Fruit fly (Drosophila melanogaster) whole organism, embryonic: ENCODE results near the gene CG31029.
A peak's percentile ranks its signal among the peaks of the same experiment; 100 is the strongest.

ENCODE experiments used
- Abd-B ChIP-seq: fragments of 200-800 bp; sonication (Bioruptor generic); optimal IDR thresholded peaks from 2 replicates; lab custom pipeline; 2018; ENCODE audit warnings: missing biosample characterization, mild to moderate bottlenecking, missing genetic modification characterization, moderate library complexity
- Asciz ChIP-seq: fragments of 200-800 bp; sonication (Bioruptor generic); optimal IDR thresholded peaks from 2 replicates; lab custom pipeline; 2017; ENCODE audit warnings: missing biosample characterization, mild to moderate bottlenecking, missing genetic modification characterization, missing genetic modification reagents
- CG10147 ChIP-seq: fragments of 200-800 bp; sonication (Bioruptor generic); optimal IDR thresholded peaks from 2 replicates; lab custom pipeline; 2019; ENCODE audit warnings: missing biosample characterization, mild to moderate bottlenecking, missing genetic modification characterization, moderate library complexity
- CG10274 ChIP-seq: fragments of 200-800 bp; sonication (Bioruptor generic); optimal IDR thresholded peaks from 3 replicates; lab custom pipeline; 2017; ENCODE audit warnings: missing biosample characterization, mild to moderate bottlenecking, missing genetic modification characterization
- CG10543 ChIP-seq: fragments of 200-800 bp; sonication (Bioruptor generic); optimal IDR thresholded peaks from 3 replicates; lab custom pipeline; 2017; ENCODE audit warnings: missing biosample characterization, mild to moderate bottlenecking, missing genetic modification characterization, moderate library complexity
- CG11504 ChIP-seq: fragments of 200-800 bp; sonication (Bioruptor generic); optimal IDR thresholded peaks from 3 replicates; lab custom pipeline; 2019; ENCODE audit warnings: missing biosample characterization, mild to moderate bottlenecking, missing genetic modification characterization, moderate library complexity
- CG13775 ChIP-seq: fragments of 200-800 bp; sonication (Bioruptor generic); optimal IDR thresholded peaks from 3 replicates; lab custom pipeline; 2017; ENCODE audit warnings: missing biosample characterization, mild to moderate bottlenecking, missing genetic modification characterization
- CG14050 ChIP-seq: fragments of 200-800 bp; sonication (Bioruptor generic); IDR thresholded peaks from 3 replicates; pipeline ENCODE4 v1.3.6; 2022; ENCODE audit warnings: missing biosample characterization, missing genetic modification characterization
- CG14667 ChIP-seq: fragments of 200-800 bp; sonication (Bioruptor generic); IDR thresholded peaks from 2 replicates; pipeline ENCODE4 v1.3.6; 2022; ENCODE audit warnings: missing biosample characterization, missing genetic modification characterization
- CG1529 ChIP-seq: fragments of 200-800 bp; sonication (Bioruptor generic); optimal IDR thresholded peaks from 3 replicates; lab custom pipeline; 2018; ENCODE audit warnings: missing biosample characterization, missing genetic modification characterization
- CG1602 ChIP-seq: fragments of 200-800 bp; sonication (Bioruptor generic); optimal IDR thresholded peaks from 3 replicates; lab custom pipeline; 2016; ENCODE audit warnings: missing biosample characterization, missing genetic modification characterization
- CG30431 ChIP-seq: fragments of 200-800 bp; sonication (Bioruptor generic); optimal IDR thresholded peaks from 2 replicates; lab custom pipeline; 2017; ENCODE audit warnings: missing biosample characterization, missing genetic modification characterization
- CG31388 ChIP-seq: fragments of 200-800 bp; sonication (Bioruptor generic); optimal IDR thresholded peaks from 2 replicates; lab custom pipeline; 2016; ENCODE audit warnings: missing biosample characterization, missing genetic modification characterization
- CG32767 ChIP-seq: fragments of 200-800 bp; sonication (Bioruptor generic); IDR thresholded peaks from 2 replicates; pipeline ENCODE4 v1.3.6; 2022; ENCODE audit warnings: missing biosample characterization, missing genetic modification characterization
- CG5245 ChIP-seq: fragments of 200-800 bp; sonication (Bioruptor generic); optimal IDR thresholded peaks from 3 replicates; lab custom pipeline; 2016; ENCODE audit warnings: missing biosample characterization, missing genetic modification characterization
- CG6254 ChIP-seq: fragments of 200-800 bp; sonication (Bioruptor generic); optimal IDR thresholded peaks from 3 replicates; lab custom pipeline; 2017; ENCODE audit warnings: mild to moderate bottlenecking, missing biosample characterization, missing genetic modification reagents, missing genetic modification characterization
- CG7745 ChIP-seq: fragments of 200-800 bp; sonication (Bioruptor generic); optimal IDR thresholded peaks from 2 replicates; lab custom pipeline; 2018; ENCODE audit warnings: missing biosample characterization, mild to moderate bottlenecking, missing genetic modification characterization, moderate library complexity
- CG7987 ChIP-seq: fragments of 200-800 bp; sonication (Bioruptor generic); optimal IDR thresholded peaks from 2 replicates; lab custom pipeline; 2018; ENCODE audit warnings: missing biosample characterization, mild to moderate bottlenecking, missing genetic modification characterization, moderate library complexity
- Gug ChIP-seq: fragments of 200-800 bp; sonication (Bioruptor generic); IDR thresholded peaks from 4 replicates; pipeline ENCODE4 v1.3.6; 2022; ENCODE audit warnings: missing biosample characterization, missing genetic modification characterization
- HLH3B ChIP-seq: fragments of 200-800 bp; sonication (Bioruptor generic); IDR thresholded peaks from 2 replicates; pipeline ENCODE4 v1.3.6; 2022; ENCODE audit warnings: missing biosample characterization, missing genetic modification characterization
- HLH4C ChIP-seq: fragments of 200-800 bp; sonication (Bioruptor generic); IDR thresholded peaks from 3 replicates; pipeline ENCODE4 v1.3.6; 2022; ENCODE audit warnings: missing biosample characterization, missing genetic modification characterization; ENCODE audit not compliant: partially characterized antibody
- HLH54F ChIP-seq: fragments of 200-800 bp; sonication (Bioruptor generic); optimal IDR thresholded peaks from 3 replicates; lab custom pipeline; 2016; ENCODE audit warnings: missing biosample characterization, missing genetic modification characterization
- Hmx ChIP-seq: fragments of 200-800 bp; sonication (Bioruptor generic); optimal IDR thresholded peaks from 2 replicates; lab custom pipeline; 2016; ENCODE audit warnings: missing biosample characterization, missing genetic modification characterization
- Stat92E ChIP-seq, 3 experiments: fragments of >200 bp in 2 of 3; fragments of 200-800 bp in 1 of 3; sonication (Bioruptor generic) in 1 of 3; optimal IDR thresholded peaks; 2 replicates each; lab custom pipeline; 2017 to 2019; ENCODE audit warnings: missing biosample characterization in 3 of 3, missing genetic modification characterization in 3 of 3, mild to moderate bottlenecking in 1 of 3, moderate library complexity in 1 of 3
- Trl ChIP-seq, 3 experiments: fragments of >200 bp in 2 of 3; fragments of 200-800 bp in 1 of 3; sonication (Bioruptor generic) in 1 of 3; optimal IDR thresholded peaks; 2 replicates in 1 of 3; 3 replicates in 2 of 3; lab custom pipeline; 2016 to 2017; ENCODE audit warnings: missing biosample characterization in 1 of 3, missing genetic modification characterization in 1 of 3
- Xrp1 ChIP-seq: fragments of 200-800 bp; sonication (Bioruptor generic); IDR thresholded peaks from 2 replicates; pipeline ENCODE4 v1.3.6; 2022; ENCODE audit warnings: missing biosample characterization, missing genetic modification characterization
- az2 ChIP-seq: fragments of 200-800 bp; sonication (Bioruptor generic); optimal IDR thresholded peaks from 3 replicates; lab custom pipeline; 2016; ENCODE audit warnings: missing biosample characterization, missing genetic modification characterization
- cato ChIP-seq: fragments of 200-800 bp; sonication (Bioruptor generic); optimal IDR thresholded peaks from 2 replicates; lab custom pipeline; 2016; ENCODE audit warnings: missing biosample characterization, missing genetic modification characterization, borderline replicate concordance
- corto ChIP-seq: fragments of 200-800 bp; sonication (Bioruptor generic); optimal IDR thresholded peaks from 2 replicates; lab custom pipeline; 2016; ENCODE audit warnings: missing biosample characterization, mild to moderate bottlenecking, missing genetic modification characterization, moderate library complexity
- dm ChIP-seq: fragments of 200-800 bp; sonication (Bioruptor generic); optimal IDR thresholded peaks from 3 replicates; lab custom pipeline; 2016; ENCODE audit warnings: missing biosample characterization, missing genetic modification characterization
- dmrt11E ChIP-seq: fragments of 200-800 bp; sonication (Bioruptor generic); optimal IDR thresholded peaks from 3 replicates; lab custom pipeline; 2018; ENCODE audit warnings: missing biosample characterization, mild to moderate bottlenecking, missing genetic modification characterization, moderate library complexity
- esg ChIP-seq: fragments of 200-800 bp; sonication (Bioruptor generic); conservative IDR thresholded peaks from 2 replicates; pipeline ENCODE4 v1.3.6; 2022; ENCODE audit warnings: missing biosample characterization, missing genetic modification characterization
- fd96Cb ChIP-seq: fragments of 200-800 bp; sonication (Bioruptor generic); optimal IDR thresholded peaks from 2 replicates; lab custom pipeline; 2018; ENCODE audit warnings: missing biosample characterization, mild to moderate bottlenecking, missing genetic modification characterization, moderate library complexity
- gsb-n ChIP-seq: fragments of 200-800 bp; sonication (Bioruptor generic); optimal IDR thresholded peaks from 3 replicates; lab custom pipeline; 2018; ENCODE audit warnings: missing biosample characterization, mild to moderate bottlenecking, missing genetic modification characterization
- hb ChIP-seq: fragments of 200-800 bp; sonication (Bioruptor generic); IDR thresholded peaks from 3 replicates; pipeline ENCODE4 v1.3.6; 2022; ENCODE audit warnings: missing biosample characterization, missing genetic modification characterization; ENCODE audit not compliant: partially characterized antibody
- lola ChIP-seq, 3 experiments: fragments of >200 bp in 2 of 3; fragments of 200-800 bp in 1 of 3; sonication (Bioruptor generic) in 1 of 3; optimal IDR thresholded peaks; 2 replicates each; lab custom pipeline; 2017 to 2019; ENCODE audit warnings: missing biosample characterization in 3 of 3, missing genetic modification characterization in 3 of 3, mild to moderate bottlenecking in 1 of 3, moderate library complexity in 1 of 3
- lov ChIP-seq, 2 experiments: fragments of 200-800 bp in 1 of 2; fragments of >200 bp in 1 of 2; sonication (Bioruptor generic) in 1 of 2; IDR thresholded peaks in 1 of 2; optimal IDR thresholded peaks in 1 of 2; 2 replicates in 1 of 2; 3 replicates in 1 of 2; pipeline versions ENCODE4 v1.3.6 to Lab custom; 2017 to 2022; ENCODE audit warnings: missing biosample characterization in 1 of 2, missing genetic modification characterization in 1 of 2
- mld ChIP-seq: fragments of 200-800 bp; sonication (Bioruptor generic); IDR thresholded peaks from 3 replicates; pipeline ENCODE4 v1.3.6; 2022; ENCODE audit warnings: missing biosample characterization, missing genetic modification characterization; ENCODE audit not compliant: partially characterized antibody
- nom ChIP-seq: fragments of 200-800 bp; sonication (Bioruptor generic); optimal IDR thresholded peaks from 2 replicates; lab custom pipeline; 2017; ENCODE audit warnings: missing biosample characterization, missing genetic modification characterization, mild to moderate bottlenecking, moderate library complexity, missing genetic modification reagents
- org-1 ChIP-seq: fragments of 200-800 bp; sonication (Bioruptor generic); optimal IDR thresholded peaks from 2 replicates; lab custom pipeline; 2017; ENCODE audit warnings: missing biosample characterization, missing genetic modification characterization
- otp ChIP-seq: fragments of 200-800 bp; sonication (Bioruptor generic); IDR thresholded peaks from 3 replicates; pipeline ENCODE4, ENCODE4 v1.3.6; 2022; ENCODE audit warnings: missing biosample characterization, missing genetic modification characterization
- pan ChIP-seq, 4 experiments: fragments of >200 bp in 3 of 4; fragments of 200-800 bp in 1 of 4; sonication (Bioruptor generic) in 1 of 4; optimal IDR thresholded peaks in 3 of 4; IDR thresholded peaks in 1 of 4; 2 replicates each; pipeline versions ENCODE4 v1.3.6 to Lab custom; 2017 to 2022; ENCODE audit warnings: missing biosample characterization in 2 of 4, missing genetic modification characterization in 2 of 4, mixed read lengths in 1 of 4
- tio ChIP-seq: fragments of 200-800 bp; sonication (Bioruptor generic); optimal IDR thresholded peaks from 2 replicates; lab custom pipeline; 2017; ENCODE audit warnings: missing biosample characterization, missing genetic modification characterization, inconsistent platforms
- tup ChIP-seq: fragments of 200-800 bp; sonication (Bioruptor generic); optimal IDR thresholded peaks from 2 replicates; lab custom pipeline; 2016; ENCODE audit warnings: missing biosample characterization, mild to moderate bottlenecking, missing genetic modification characterization, moderate library complexity

The CG31029 gene

DNA sequence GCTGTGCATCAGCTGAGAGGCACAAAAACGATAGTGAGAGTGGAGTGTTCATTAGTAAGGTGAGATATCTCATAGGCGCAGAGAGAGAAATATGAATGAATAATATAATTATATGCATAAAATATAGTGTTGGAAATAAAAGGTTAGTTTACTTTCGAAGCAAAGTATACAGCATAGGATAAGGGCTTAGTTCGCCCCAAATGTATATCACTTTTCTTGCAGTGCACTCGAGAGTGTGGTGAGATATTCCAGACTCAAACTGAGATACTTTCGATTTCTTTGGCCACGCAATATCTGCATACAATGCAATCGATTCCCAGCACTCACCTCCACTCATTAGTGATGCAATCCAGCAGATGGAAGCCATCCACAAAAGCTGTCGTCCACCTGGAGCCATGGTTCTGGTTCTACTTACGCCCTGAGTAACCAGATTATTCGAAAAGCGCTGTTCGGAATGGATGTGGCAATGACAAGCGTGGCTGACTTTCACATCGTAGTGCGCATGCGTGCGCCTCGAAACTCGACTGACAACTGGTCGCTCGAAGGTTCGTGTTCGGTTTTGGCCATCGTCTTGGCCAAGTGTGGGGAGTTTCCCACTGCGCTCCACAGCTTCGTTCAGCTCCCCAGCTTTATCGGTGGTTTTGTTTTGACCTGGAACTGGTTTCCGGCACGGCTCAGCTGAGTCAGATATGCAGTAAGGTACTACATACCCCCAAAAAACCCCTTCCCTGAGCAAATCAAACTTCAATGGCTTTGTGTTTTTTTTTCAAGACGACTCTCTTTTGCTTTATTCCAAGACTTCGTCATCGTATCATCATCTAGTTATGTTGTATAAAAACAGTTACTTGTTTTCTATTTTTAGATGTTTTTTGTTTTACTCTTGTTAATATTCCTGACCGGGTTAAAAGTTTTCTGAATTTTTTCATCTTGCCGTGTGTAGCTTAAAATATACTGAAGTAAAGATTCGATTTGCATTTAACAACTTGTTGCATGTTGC lies 38.8 kb upstream of the CG31029 start, which contains the start of gene Rsod (continued):
- TF ChIP-seq CG14667 (GFP tag; lab: Robert Waterston, UW), result peak; percentile 76
- peak in 1 of 3 experiments; percentile 73 for TF ChIP-seq Stat92E (GFP tag; optimal IDR thresholded peaks at IDR 0.05; lab: Kevin White, UChicago)
- peak; percentile 13 for TF ChIP-seq cato
- TF ChIP-seq Trl (optimal IDR thresholded peaks at IDR 0.05; lab: Kevin White, UChicago), result peak in 1 of 2 experiments; percentile 8
- no peak for TF ChIP-seq Trl (GFP tag; optimal IDR thresholded peaks at IDR 0.05; lab: Kevin White, UChicago)
- peak; percentile 68 for TF ChIP-seq CG11504 (tag; lab: Kevin White, UChicago)
- peak; percentile 41 for TF ChIP-seq dmrt11E (tag; lab: Kevin White, UChicago)
- peak; percentile 67 for TF ChIP-seq CG1529
- peak; percentile 59 for TF ChIP-seq corto (GFP tag; lab: Kevin White, UChicago)
- TF ChIP-seq tup (GFP tag; lab: Kevin White, UChicago), result no peak
- TF ChIP-seq CG7987, result no peak
- TF ChIP-seq HLH3B (GFP tag; lab: Robert Waterston, UW), result peak; percentile 80
- TF ChIP-seq mld (GFP tag; lab: Robert Waterston, UW), result peak; percentile 62; the same call in 1 of the 3 replicates
- TF ChIP-seq Gug, result peak; percentile 51; the same call in 2 of the 4 replicates
- TF ChIP-seq Xrp1 (GFP tag; lab: Robert Waterston, UW), result peak; percentile 87
- TF ChIP-seq CG13775 (GFP tag; lab: Kevin White, UChicago), result peak; percentile 26
- TF ChIP-seq nom (GFP tag; lab: Kevin White, UChicago), result no peak
- peak; percentile 56 for TF ChIP-seq az2 (GFP tag; lab: Kevin White, UChicago)
- no peak for TF ChIP-seq CG31388
- TF ChIP-seq Asciz (GFP tag; lab: Kevin White, UChicago), result peak; percentile 59
- peak; percentile 28 for TF ChIP-seq Abd-B (GFP tag; lab: Kevin White, UChicago)
- TF ChIP-seq tio (GFP tag; lab: Kevin White, UChicago), result peak; percentile 15
- TF ChIP-seq hb, result no peak
- no peak for TF ChIP-seq dm (GFP tag; lab: Kevin White, UChicago)
- no peak for TF ChIP-seq CG7745 (tag; lab: Kevin White, UChicago)
- TF ChIP-seq lola (GFP tag; optimal IDR thresholded peaks at IDR 0.05; lab: Kevin White, UChicago), result peak in 1 of 3 experiments; percentile 43
- TF ChIP-seq CG30431, result peak; percentile 26
- TF ChIP-seq HLH54F, result no peak
- TF ChIP-seq pan (optimal IDR thresholded peaks at IDR 0.05; lab: Kevin White, UChicago), result no peak
- TF ChIP-seq pan (GFP tag; optimal IDR thresholded peaks at IDR 0.05 in 1 of 2, IDR thresholded peaks at IDR 0.05 in 1 of 2), result peak in 1 of 2 experiments; percentile 86
- TF ChIP-seq fd96Cb (tag; lab: Kevin White, UChicago), result peak; percentile 64
- peak; percentile 45 for TF ChIP-seq CG6254
- 0 out of 3 replicates have a peak, but pooled peaks have one; percentile 14 for TF ChIP-seq HLH4C (GFP tag; lab: Robert Waterston, UW)
- TF ChIP-seq CG10543, result peak; percentile 27
- TF ChIP-seq CG5245 (GFP tag; lab: Kevin White, UChicago), result peak; percentile 37
- no peak for TF ChIP-seq CG10274 (GFP tag; lab: Kevin White, UChicago)
- TF ChIP-seq otp, result peak; percentile 84
- TF ChIP-seq CG10147 (GFP tag; lab: Kevin White, UChicago), result no peak
- peak; percentile 57 for TF ChIP-seq gsb-n (tag; lab: Kevin White, UChicago)
- TF ChIP-seq CG1602 (GFP tag; lab: Kevin White, UChicago), result peak; percentile 46
- peak; percentile 52 for TF ChIP-seq CG14050 (GFP tag; lab: Robert Waterston, UW)
- peak; percentile 38; the same call in 1 of the 2 replicates for TF ChIP-seq CG32767 (GFP tag; lab: Robert Waterston, UW)
- no peak for TF ChIP-seq Hmx
- TF ChIP-seq lov (optimal IDR thresholded peaks at IDR 0.05; lab: Kevin White, UChicago), result no peak
- peak; percentile 58; the same call in 2 of the 3 replicates for TF ChIP-seq lov (GFP tag; IDR thresholded peaks at IDR 0.05; lab: Robert Waterston, UW)
- peak; percentile 74 for TF ChIP-seq esg (GFP tag; lab: Robert Waterston, UW)
- peak; percentile 13 for TF ChIP-seq org-1 (GFP tag; lab: Kevin White, UChicago)
